Worm (Caenorhabditis elegans) whole organism, L4 larva: ENCODE data around the gene rib-1.

Source experiments
- dpl-1 ChIP-seq: fragments of 150-350 bp; optimal IDR thresholded peaks from 2 replicates; lab custom pipeline; 2014; ENCODE audit warnings: missing biosample characterization, missing genetic modification reagents, missing genetic modification characterization
- egl-27 ChIP-seq: sonication (generic microtip); optimal IDR thresholded peaks from 3 replicates; lab custom pipeline; 2017; ENCODE audit warnings: missing biosample characterization, missing genetic modification reagents, missing genetic modification characterization
- fos-1 ChIP-seq: fragments of 150-350 bp; optimal IDR thresholded peaks from 2 replicates; lab custom pipeline; 2014; ENCODE audit warnings: missing biosample characterization, missing genetic modification characterization
- lin-39 ChIP-seq: fragments of 150-350 bp; optimal IDR thresholded peaks from 2 replicates; lab custom pipeline; 2014; ENCODE audit warnings: missing biosample characterization, missing genetic modification reagents, missing genetic modification characterization
- lsy-2 ChIP-seq, 2 experiments: fragments of 150-350 bp in 1 of 2; sonication (generic microtip) in 1 of 2; optimal IDR thresholded peaks; 2 replicates each; lab custom pipeline; 2014 to 2017; ENCODE audit warnings: missing biosample characterization in 2 of 2, missing genetic modification characterization in 2 of 2
- nhr-10 ChIP-seq: fragments of 150-350 bp; optimal IDR thresholded peaks from 2 replicates; lab custom pipeline; 2014; ENCODE audit warnings: missing biosample characterization, missing genetic modification characterization
- nhr-237 ChIP-seq: sonication (generic microtip); optimal IDR thresholded peaks from 2 replicates; lab custom pipeline; 2017; ENCODE audit warnings: missing biosample characterization, missing genetic modification characterization
- nhr-77 ChIP-seq: fragments of 150-350 bp; optimal IDR thresholded peaks from 2 replicates; lab custom pipeline; 2014; ENCODE audit warnings: missing biosample characterization, missing genetic modification characterization
- ztf-11 ChIP-seq: fragments of 150-350 bp; optimal IDR thresholded peaks from 2 replicates; lab custom pipeline; 2014; ENCODE audit warnings: missing biosample characterization, missing genetic modification characterization

ce11 chrIV:11597079-11597478 is 18.5 kb downstream of the rib-1 start:
- TF ChIP-seq egl-27 (tag; lab: Kevin White, UChicago) (no peak), ztf-11 (tag; lab: Kevin White, UChicago) (no peak), nhr-237 (tag; lab: Kevin White, UChicago) (no peak), dpl-1 (GFP tag; lab: Kevin White, UChicago) (no peak), lin-39 (tag; lab: Kevin White, UChicago) (no peak), nhr-10 (no peak), fos-1 (tag; lab: Kevin White, UChicago) (no peak), lsy-2 (tag; optimal IDR thresholded peaks at IDR 0.05; lab: Kevin White, UChicago) (no peak), nhr-77 (tag; lab: Kevin White, UChicago) (no peak)
